Worm (Caenorhabditis elegans) whole organism, L4/young adult: ENCODE data around the gene K01H12.4.

Experiments
- W03F9.2 ChIP-seq: fragments of 150-350 bp; optimal IDR thresholded peaks from 2 replicates; lab custom pipeline; 2014; ENCODE audit warnings: missing biosample characterization, missing genetic modification characterization
- dao-5 ChIP-seq: sonication (generic microtip); optimal IDR thresholded peaks from 2 replicates; lab custom pipeline; 2016; ENCODE audit warnings: missing genotype, missing genetic modification characterization, moderate library complexity, missing compliant biosample characterization
- him-1 ChIP-seq: sonication (generic microtip); optimal IDR thresholded peaks from 2 replicates; lab custom pipeline; 2016; ENCODE audit warnings: missing genotype, missing genetic modification reagents, missing genetic modification characterization, missing compliant biosample characterization

- TF ChIP-seq him-1 (tag; lab: Kevin White, UChicago), result no peak
- no peak for TF ChIP-seq W03F9.2 (tag; lab: Kevin White, UChicago)
- TF ChIP-seq dao-5 (tag; lab: Kevin White, UChicago), result no peak
These were observed 44.5 kb downstream of the K01H12.4 start, which contains the start of gene nhr-97 for ce11 chrIV:9757425-9757740.
